Worm (Caenorhabditis elegans) whole organism, dauer: Measurements from ENCODE around the gene clec-260.

Experiments used
- unc-62 ChIP-seq: sonication (generic microtip); optimal IDR thresholded peaks from 2 replicates; lab custom pipeline; 2017; ENCODE audit warnings: missing biosample characterization, missing genetic modification reagents, missing genetic modification characterization

The clec-260 gene

ce11 chrV:19986213-19986612, at the start of gene clec-260:
Gene clec-260, minus strand, starts transcription at chrV:19986313.
- no peak for TF ChIP-seq unc-62 (GFP tag; lab: Kevin White, UChicago)

ce11 chrV:20034912-20035311, 48.8 kb upstream of the clec-260 start:
- no peak for TF ChIP-seq unc-62 (GFP tag; lab: Kevin White, UChicago)

- no peak for TF ChIP-seq unc-62 (GFP tag; lab: Kevin White, UChicago)
Measured at ce11 chrV:20022996-20023456, 36.9 kb upstream of the clec-260 start, which contains the start of gene lgc-55. Gene lgc-55, plus strand, starts transcription at chrV:20023046.

- no peak for TF ChIP-seq unc-62 (GFP tag; lab: Kevin White, UChicago)
Measured at ce11 chrV:20021347-20021746, 35.2 kb upstream of the clec-260 start.

ce11 chrV:20011654-20012053, 25.5 kb upstream of the clec-260 start, which contains the start of gene Y60A3A.21:
Gene Y60A3A.21, plus strand, starts transcription at chrV:20011954.
- TF ChIP-seq unc-62 (GFP tag; lab: Kevin White, UChicago): no peak

- TF ChIP-seq unc-62 (GFP tag; lab: Kevin White, UChicago): no peak
Measured at ce11 chrV:20011199-20011598, 25.1 kb upstream of the clec-260 start.

- no peak for TF ChIP-seq unc-62 (GFP tag; lab: Kevin White, UChicago)
Measured at ce11 chrV:20007470-20007869, 21.4 kb upstream of the clec-260 start, which contains the start of gene Y60A3A.23. Gene Y60A3A.23, plus strand, starts transcription at chrV:20007770.

- TF ChIP-seq unc-62 (GFP tag; lab: Kevin White, UChicago): no peak
Measured at ce11 chrV:20005724-20006132, 19.6 kb upstream of the clec-260 start.

ce11 chrV:20004385-20004784, 18.3 kb upstream of the clec-260 start, which contains the start of gene unc-51:
Gene unc-51, minus strand, starts transcription at chrV:20004485.
- no peak for TF ChIP-seq unc-62 (GFP tag; lab: Kevin White, UChicago)

- no peak for TF ChIP-seq unc-62 (GFP tag; lab: Kevin White, UChicago)
Measured at ce11 chrV:20002194-20002593, 16.1 kb upstream of the clec-260 start.

ce11 chrV:20000639-20001038, 14.5 kb upstream of the clec-260 start:
- no peak for TF ChIP-seq unc-62 (GFP tag; lab: Kevin White, UChicago)

ce11 chrV:19999789-20000188, 13.7 kb upstream of the clec-260 start:
- TF ChIP-seq unc-62 (GFP tag; lab: Kevin White, UChicago): no peak

ce11 chrV:19999100-19999499, 13.0 kb upstream of the clec-260 start:
- no peak for TF ChIP-seq unc-62 (GFP tag; lab: Kevin White, UChicago)

ce11 chrV:19998203-19998836, 12.2 kb upstream of the clec-260 start:
- no peak for TF ChIP-seq unc-62 (GFP tag; lab: Kevin White, UChicago)

ce11 chrV:19997481-19997880, 11.4 kb upstream of the clec-260 start:
- TF ChIP-seq unc-62 (GFP tag; lab: Kevin White, UChicago): no peak

ce11 chrV:19994665-19995064, 8.6 kb upstream of the clec-260 start:
- no peak for TF ChIP-seq unc-62 (GFP tag; lab: Kevin White, UChicago)

- no peak for TF ChIP-seq unc-62 (GFP tag; lab: Kevin White, UChicago)
Measured at ce11 chrV:19994093-19994492, 8.0 kb upstream of the clec-260 start, which contains the start of gene Y60A3A.25. Gene Y60A3A.25, minus strand, starts transcription at chrV:19994193.
